Fruit fly (Drosophila melanogaster) whole organism, embryonic: ENCODE measurements around the gene CG6066.

Experiments
- Ada2b ChIP-seq: fragments of 200-800 bp; sonication (Bioruptor generic); IDR thresholded peaks from 2 replicates; pipeline ENCODE4 v1.3.6; 2022; ENCODE audit warnings: missing biosample characterization, missing genetic modification characterization
- Bgb ChIP-seq: fragments of 200-800 bp; sonication (Bioruptor generic); IDR thresholded peaks from 2 replicates; pipeline ENCODE4 v1.3.6; 2022; ENCODE audit warnings: missing biosample characterization, missing genetic modification characterization; ENCODE audit not compliant: partially characterized antibody
- CG11696 ChIP-seq: fragments of 200-800 bp; sonication (Bioruptor generic); IDR thresholded peaks from 2 replicates; pipeline ENCODE4 v1.3.6; 2022; ENCODE audit warnings: missing biosample characterization, missing genetic modification characterization
- CG12236 ChIP-seq: fragments of 200-800 bp; sonication (Bioruptor generic); optimal IDR thresholded peaks from 2 replicates; lab custom pipeline; 2016; ENCODE audit warnings: missing biosample characterization, missing genetic modification characterization
- CG14860 ChIP-seq: fragments of 200-800 bp; sonication (Bioruptor generic); IDR thresholded peaks from 3 replicates; pipeline ENCODE4 v1.3.6; 2022; ENCODE audit warnings: missing biosample characterization, missing genetic modification characterization; ENCODE audit not compliant: partially characterized antibody
- CG15073 ChIP-seq: fragments of 200-800 bp; sonication (Bioruptor generic); optimal IDR thresholded peaks from 2 replicates; lab custom pipeline; 2016; ENCODE audit warnings: missing biosample characterization, missing genetic modification characterization
- CG1602 ChIP-seq: fragments of 200-800 bp; sonication (Bioruptor generic); optimal IDR thresholded peaks from 3 replicates; lab custom pipeline; 2016; ENCODE audit warnings: missing biosample characterization, missing genetic modification characterization
- CG17829 ChIP-seq: fragments of 200-800 bp; optimal IDR thresholded peaks from 2 replicates; lab custom pipeline; 2019; ENCODE audit warnings: missing biosample characterization, mild to moderate bottlenecking, missing genetic modification characterization, moderate library complexity
- CG1832 ChIP-seq: fragments of 200-800 bp; sonication (Bioruptor generic); optimal IDR thresholded peaks from 2 replicates; lab custom pipeline; 2017; ENCODE audit warnings: missing biosample characterization, mild to moderate bottlenecking, missing genetic modification characterization, inconsistent platforms
- CG3163 ChIP-seq: fragments of 200-800 bp; sonication (Bioruptor generic); optimal IDR thresholded peaks from 3 replicates; lab custom pipeline; 2016; ENCODE audit warnings: missing biosample characterization, missing genetic modification characterization
- CG3281 ChIP-seq: fragments of 200-800 bp; sonication (Bioruptor generic); optimal IDR thresholded peaks from 3 replicates; lab custom pipeline; 2017; ENCODE audit warnings: missing biosample characterization, mild to moderate bottlenecking, missing genetic modification characterization
- CG34224 ChIP-seq: fragments of 200-800 bp; sonication (Bioruptor generic); IDR thresholded peaks from 3 replicates; pipeline ENCODE4 v1.3.6; 2022; ENCODE audit warnings: missing biosample characterization, missing genetic modification characterization; ENCODE audit not compliant: partially characterized antibody
- CG4820 ChIP-seq: fragments of 200-800 bp; sonication (Bioruptor generic); optimal IDR thresholded peaks from 3 replicates; lab custom pipeline; 2016; ENCODE audit warnings: missing biosample characterization, missing genetic modification characterization
- CG6254 ChIP-seq: fragments of 200-800 bp; sonication (Bioruptor generic); optimal IDR thresholded peaks from 3 replicates; lab custom pipeline; 2017; ENCODE audit warnings: mild to moderate bottlenecking, missing biosample characterization, missing genetic modification reagents, missing genetic modification characterization
- CG8388 ChIP-seq: fragments of 200-800 bp; sonication (Bioruptor generic); optimal IDR thresholded peaks from 2 replicates; lab custom pipeline; 2019; ENCODE audit warnings: missing biosample characterization, mild to moderate bottlenecking, missing genetic modification characterization, moderate library complexity
- Camta ChIP-seq: fragments of 200-800 bp; sonication (Bioruptor generic); optimal IDR thresholded peaks from 2 replicates; lab custom pipeline; 2016; ENCODE audit warnings: missing biosample characterization, missing genetic modification characterization
- CoRest ChIP-seq: fragments of 200-800 bp; sonication (Bioruptor generic); optimal IDR thresholded peaks from 3 replicates; lab custom pipeline; 2018; ENCODE audit warnings: missing biosample characterization, mild to moderate bottlenecking, missing genetic modification characterization, moderate library complexity
- Dad ChIP-seq: fragments of 200-800 bp; sonication (Bioruptor generic); optimal IDR thresholded peaks from 3 replicates; lab custom pipeline; 2016; ENCODE audit warnings: missing biosample characterization, missing genetic modification characterization
- HmgZ ChIP-seq: fragments of 200-800 bp; sonication (Bioruptor generic); optimal IDR thresholded peaks from 2 replicates; lab custom pipeline; 2018; ENCODE audit warnings: missing biosample characterization, mild to moderate bottlenecking, missing genetic modification characterization
- Jarid2 ChIP-seq: fragments of 200-800 bp; sonication (Bioruptor generic); optimal IDR thresholded peaks from 3 replicates; lab custom pipeline; 2017; ENCODE audit warnings: mild to moderate bottlenecking, missing biosample characterization, missing genetic modification reagents, missing genetic modification characterization
- Lhr ChIP-seq: fragments of 200-800 bp; sonication (Bioruptor generic); optimal IDR thresholded peaks from 3 replicates; lab custom pipeline; 2017; ENCODE audit warnings: mild to moderate bottlenecking, missing biosample characterization, missing genetic modification reagents, missing genetic modification characterization
- MESR4 ChIP-seq: fragments of 200-800 bp; sonication (Bioruptor generic); optimal IDR thresholded peaks from 2 replicates; lab custom pipeline; 2018; ENCODE audit warnings: missing biosample characterization, mild to moderate bottlenecking, missing genetic modification characterization, moderate library complexity
- Mrtf ChIP-seq: fragments of 200-800 bp; sonication (Bioruptor generic); IDR thresholded peaks from 3 replicates; pipeline ENCODE4 v1.3.6; 2022; ENCODE audit warnings: missing biosample characterization, missing genetic modification characterization
- NK7.1 ChIP-seq: fragments of 200-800 bp; sonication (Bioruptor generic); optimal IDR thresholded peaks from 3 replicates; lab custom pipeline; 2016; ENCODE audit warnings: missing biosample characterization, missing genetic modification characterization
- Neu2 ChIP-seq: fragments of 200-800 bp; sonication (Bioruptor generic); optimal IDR thresholded peaks from 3 replicates; lab custom pipeline; 2016; ENCODE audit warnings: missing biosample characterization, missing genetic modification characterization, borderline replicate concordance
- Side ChIP-seq: fragments of 200-800 bp; sonication (Bioruptor generic); optimal IDR thresholded peaks from 2 replicates; lab custom pipeline; 2016; ENCODE audit warnings: missing biosample characterization, missing genetic modification characterization
- Sox100B ChIP-seq: fragments of 200-800 bp; sonication (Bioruptor generic); optimal IDR thresholded peaks from 3 replicates; lab custom pipeline; 2018; ENCODE audit warnings: missing biosample characterization, mild to moderate bottlenecking, missing genetic modification characterization
- Sox102F ChIP-seq: fragments of 200-800 bp; sonication (Bioruptor generic); optimal IDR thresholded peaks from 2 replicates; lab custom pipeline; 2018; ENCODE audit warnings: missing biosample characterization, mild to moderate bottlenecking, missing genetic modification characterization, moderate library complexity
- bsh ChIP-seq, 2 experiments: fragments of 200-800 bp; sonication (Bioruptor generic); optimal IDR thresholded peaks; 2 replicates each; lab custom pipeline; 2017 to 2018; ENCODE audit warnings: mild to moderate bottlenecking in 2 of 2, missing biosample characterization in 2 of 2, missing genetic modification characterization in 2 of 2, moderate library complexity in 1 of 2
- btn ChIP-seq: fragments of 200-800 bp; sonication (Bioruptor generic); optimal IDR thresholded peaks from 2 replicates; lab custom pipeline; 2016; ENCODE audit warnings: missing biosample characterization, missing genetic modification characterization
- cad ChIP-seq: fragments of >200 bp; optimal IDR thresholded peaks from 2 replicates; lab custom pipeline; 2017; ENCODE audit warnings: missing biosample characterization, missing genetic modification characterization
- cg ChIP-seq: fragments of 200-800 bp; sonication (Bioruptor generic); optimal IDR thresholded peaks from 3 replicates; lab custom pipeline; 2019; ENCODE audit warnings: missing biosample characterization, mild to moderate bottlenecking, missing genetic modification characterization, moderate library complexity
- cwo ChIP-seq: fragments of 200-800 bp; sonication (Bioruptor generic); optimal IDR thresholded peaks from 3 replicates; lab custom pipeline; 2017; ENCODE audit warnings: missing biosample characterization, missing genetic modification characterization, mild to moderate bottlenecking, moderate library complexity, missing genetic modification reagents
- dpn ChIP-seq, 2 experiments: fragments of 200-800 bp; sonication (Bioruptor generic); optimal IDR thresholded peaks; 3 replicates each; lab custom pipeline; 2016; ENCODE audit warnings: missing biosample characterization in 2 of 2, missing genetic modification characterization in 2 of 2
- fd102C ChIP-seq: fragments of 200-800 bp; sonication (Bioruptor generic); optimal IDR thresholded peaks from 2 replicates; lab custom pipeline; 2018; ENCODE audit warnings: missing biosample characterization, mild to moderate bottlenecking, missing genetic modification characterization, moderate library complexity
- fd64A ChIP-seq: fragments of 200-800 bp; sonication (Bioruptor generic); optimal IDR thresholded peaks from 3 replicates; lab custom pipeline; 2018; ENCODE audit warnings: missing biosample characterization, mild to moderate bottlenecking, missing genetic modification characterization
- fd96Cb ChIP-seq: fragments of 200-800 bp; sonication (Bioruptor generic); optimal IDR thresholded peaks from 2 replicates; lab custom pipeline; 2018; ENCODE audit warnings: missing biosample characterization, mild to moderate bottlenecking, missing genetic modification characterization, moderate library complexity
- jing ChIP-seq: fragments of 200-800 bp; sonication (Bioruptor generic); optimal IDR thresholded peaks from 2 replicates; lab custom pipeline; 2018; ENCODE audit warnings: missing biosample characterization, mild to moderate bottlenecking, missing genetic modification characterization
- nom ChIP-seq: fragments of 200-800 bp; sonication (Bioruptor generic); optimal IDR thresholded peaks from 2 replicates; lab custom pipeline; 2017; ENCODE audit warnings: missing biosample characterization, missing genetic modification characterization, mild to moderate bottlenecking, moderate library complexity, missing genetic modification reagents
- p53 ChIP-seq: fragments of 200-800 bp; sonication (Bioruptor generic); optimal IDR thresholded peaks from 2 replicates; lab custom pipeline; 2016; ENCODE audit warnings: missing biosample characterization, missing genetic modification characterization
- sd ChIP-seq: fragments of 200-800 bp; sonication (Bioruptor generic); optimal IDR thresholded peaks from 3 replicates; lab custom pipeline; 2018; ENCODE audit warnings: missing biosample characterization, mild to moderate bottlenecking, missing genetic modification characterization, moderate library complexity
- slou ChIP-seq: fragments of 200-800 bp; sonication (Bioruptor generic); optimal IDR thresholded peaks from 3 replicates; lab custom pipeline; 2016; ENCODE audit warnings: missing biosample characterization, missing genetic modification characterization
- slp2 ChIP-seq: fragments of 200-800 bp; sonication (Bioruptor generic); optimal IDR thresholded peaks from 2 replicates; lab custom pipeline; 2016; ENCODE audit warnings: missing biosample characterization, missing genetic modification characterization
- tap ChIP-seq: fragments of 200-800 bp; optimal IDR thresholded peaks from 3 replicates; lab custom pipeline; 2019; ENCODE audit warnings: missing biosample characterization, mild to moderate bottlenecking, missing genetic modification characterization, moderate library complexity
- usp ChIP-seq: fragments of >200 bp; optimal IDR thresholded peaks from 2 replicates; lab custom pipeline; 2017; ENCODE audit warnings: missing biosample characterization, missing genetic modification characterization
- vfl ChIP-seq: fragments of 200-800 bp; sonication (Bioruptor generic); optimal IDR thresholded peaks from 2 replicates; lab custom pipeline; 2016; ENCODE audit warnings: missing biosample characterization, missing genetic modification characterization
- zen2 ChIP-seq: fragments of 200-800 bp; sonication (Bioruptor generic); IDR thresholded peaks from 3 replicates; pipeline ENCODE4 v1.3.6; 2022; ENCODE audit warnings: missing biosample characterization, missing genetic modification characterization; ENCODE audit not compliant: partially characterized antibody

CG6066 gene

dm6 chr3R:27135692-27136641, 19.5 kb upstream of the CG6066 start (continued):
- peak; percentile 56 for TF ChIP-seq btn
- TF ChIP-seq CG12236: peak; percentile 88
- TF ChIP-seq slou (GFP tag; lab: Kevin White, UChicago): peak; percentile 35
- no peak for TF ChIP-seq CG1832
- peak; percentile 45; the same call in 1 of the 2 replicates for TF ChIP-seq Ada2b (GFP tag; lab: Robert Waterston, UW)
- TF ChIP-seq Neu2 (GFP tag; lab: Kevin White, UChicago): no peak
- no peak for TF ChIP-seq vfl (GFP tag; lab: Kevin White, UChicago)
- no peak for TF ChIP-seq Bgb (GFP tag; lab: Robert Waterston, UW)
- TF ChIP-seq CG14860 (GFP tag; lab: Robert Waterston, UW): no peak
- TF ChIP-seq Jarid2 (GFP tag; lab: Kevin White, UChicago): peak; percentile 36
- peak; percentile 28 for TF ChIP-seq CG8388 (GFP tag; lab: Kevin White, UChicago)
- TF ChIP-seq fd64A (GFP tag; lab: Kevin White, UChicago): peak; percentile 77
- TF ChIP-seq nom (GFP tag; lab: Kevin White, UChicago): peak; percentile 59
- TF ChIP-seq Sox100B (GFP tag; lab: Kevin White, UChicago): peak; percentile 71
- TF ChIP-seq tap: peak; percentile 34
- no peak for TF ChIP-seq CG34224 (GFP tag; lab: Robert Waterston, UW)
- TF ChIP-seq CG4820 (GFP tag; lab: Kevin White, UChicago): peak; percentile 36
- TF ChIP-seq Lhr: peak; percentile 67
- TF ChIP-seq Side (GFP tag; lab: Kevin White, UChicago): peak; percentile 68
- TF ChIP-seq CG6254 (GFP tag; lab: Kevin White, UChicago): peak; percentile 54
- TF ChIP-seq cg: no peak
- peak; percentile 62 for TF ChIP-seq NK7.1 (GFP tag; lab: Kevin White, UChicago)
- peak in 1 of 2 experiments; percentile 54 for TF ChIP-seq dpn (GFP tag; optimal IDR thresholded peaks at IDR 0.05; lab: Kevin White, UChicago)
- TF ChIP-seq cad (GFP tag; lab: Kevin White, UChicago): no peak
- TF ChIP-seq HmgZ (tag; lab: Kevin White, UChicago): peak; percentile 43
- TF ChIP-seq fd102C (GFP tag; lab: Kevin White, UChicago): peak; percentile 94
- TF ChIP-seq CoRest (tag; lab: Kevin White, UChicago): peak; percentile 57
- TF ChIP-seq cwo (GFP tag; lab: Kevin White, UChicago): peak; percentile 27
- TF ChIP-seq Dad (GFP tag; lab: Kevin White, UChicago): peak; percentile 32
- peak; percentile 71 for TF ChIP-seq CG1602
- TF ChIP-seq jing (GFP tag; lab: Kevin White, UChicago): peak; percentile 40
- peak; percentile 64 for TF ChIP-seq p53 (GFP tag; lab: Kevin White, UChicago)
- TF ChIP-seq bsh (GFP tag; optimal IDR thresholded peaks at IDR 0.05; lab: Kevin White, UChicago): peak in 1 of 2 experiments; percentile 73
- no peak for TF ChIP-seq Mrtf (GFP tag; lab: Robert Waterston, UW)
- peak; percentile 52 for TF ChIP-seq fd96Cb (tag; lab: Kevin White, UChicago)
- no peak for TF ChIP-seq CG15073 (GFP tag; lab: Kevin White, UChicago)
- TF ChIP-seq sd (tag; lab: Kevin White, UChicago): no peak
- TF ChIP-seq usp: no peak
- TF ChIP-seq CG17829 (tag; lab: Kevin White, UChicago): peak; percentile 33
- TF ChIP-seq CG3281 (GFP tag; lab: Kevin White, UChicago): peak; percentile 20
- TF ChIP-seq Camta (GFP tag; lab: Kevin White, UChicago): peak; percentile 71
- TF ChIP-seq slp2: peak; percentile 43
- TF ChIP-seq CG3163 (GFP tag; lab: Kevin White, UChicago): peak; percentile 40
- TF ChIP-seq MESR4 (GFP tag; lab: Kevin White, UChicago): peak; percentile 1
- no peak for TF ChIP-seq zen2 (GFP tag; lab: Robert Waterston, UW)
- TF ChIP-seq Sox102F: peak; percentile 62
- no peak for TF ChIP-seq CG11696 (GFP tag; lab: Robert Waterston, UW)
